Worm (Caenorhabditis elegans) whole organism, L4 larva: ENCODE data around the gene nlp-63.

ENCODE experiments used
- F26F4.8 ChIP-seq: fragments of 200-800 bp; sonication (Bioruptor generic); conservative IDR thresholded peaks from 2 replicates; pipeline ENCODE4 v1.3.6; 2022; ENCODE audit warnings: missing genetic modification characterization, missing compliant biosample characterization
- dve-1 ChIP-seq: sonication (generic microtip); optimal IDR thresholded peaks from 2 replicates; lab custom pipeline; 2017; ENCODE audit warnings: antibody characterized with exemption, mild to moderate bottlenecking, missing genetic modification characterization, missing compliant biosample characterization; ENCODE audit not compliant: insufficient read depth
- nhr-25 ChIP-seq: sonication (generic microtip); optimal IDR thresholded peaks from 2 replicates; lab custom pipeline; 2017; ENCODE audit warnings: missing genetic modification characterization, mild to moderate bottlenecking, missing compliant biosample characterization, antibody characterized with exemption, moderate library complexity, borderline replicate concordance; ENCODE audit not compliant: insufficient read depth
- tra-1 ChIP-seq: fragments of 200-800 bp; sonication (Bioruptor generic); IDR thresholded peaks from 2 replicates; pipeline ENCODE4 v1.3.6; 2022; ENCODE audit warnings: missing genetic modification reagents, missing genetic modification characterization, missing compliant biosample characterization
- ztf-11 ChIP-seq: fragments of 150-350 bp; optimal IDR thresholded peaks from 2 replicates; lab custom pipeline; 2014; ENCODE audit warnings: missing biosample characterization, missing genetic modification characterization

DNA sequence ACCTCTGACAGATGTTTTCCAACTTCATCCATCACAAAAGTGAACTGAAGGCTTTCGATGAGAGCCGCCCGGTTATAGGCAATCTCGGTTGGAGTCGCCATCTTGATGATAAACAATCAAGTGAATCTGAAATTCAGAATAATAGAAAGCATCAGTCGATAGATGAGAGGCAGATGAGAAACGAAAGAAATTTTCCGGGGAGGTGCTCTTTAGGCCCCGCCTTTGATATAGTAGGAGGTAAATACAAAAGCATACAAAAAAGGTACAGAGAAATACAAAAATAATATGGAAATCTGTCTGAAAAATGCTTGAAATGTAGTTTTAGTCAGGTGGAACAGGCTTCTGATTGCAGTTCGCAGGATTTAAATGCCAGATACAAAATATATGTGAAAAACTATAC, 27.4 kb downstream of the nlp-63 start, which contains the start of gene srd-1:
- TF ChIP-seq dve-1 (tag; lab: Kevin White, UChicago) = no peak
- no peak for TF ChIP-seq ztf-11 (tag; lab: Kevin White, UChicago)
- TF ChIP-seq nhr-25 (tag; lab: Kevin White, UChicago) = no peak
- no peak for TF ChIP-seq F26F4.8 (GFP tag; lab: Robert Waterston, UW)
- no peak for TF ChIP-seq tra-1 (GFP tag; lab: Robert Waterston, UW)
